Fruit fly (Drosophila melanogaster) whole organism, pupa: Measurements from ENCODE around the gene Ankrd49.

ENCODE experiments used
- CG10348 ChIP-seq: fragments of 200-800 bp; sonication (Bioruptor generic); IDR thresholded peaks from 2 replicates; pipeline ENCODE4 v1.3.6; 2022; ENCODE audit warnings: missing biosample characterization, missing genetic modification characterization
- CG12605 ChIP-seq: fragments of 200-800 bp; sonication (Bioruptor generic); IDR thresholded peaks from 2 replicates; pipeline ENCODE4 v1.3.6; 2022; ENCODE audit warnings: missing biosample characterization, missing genetic modification characterization
- CG13204 ChIP-seq: fragments of 200-800 bp; sonication (Bioruptor generic); optimal IDR thresholded peaks from 2 replicates; lab custom pipeline; 2018; ENCODE audit warnings: missing biosample characterization, mild to moderate bottlenecking, missing genetic modification characterization, moderate library complexity
- CG14655 ChIP-seq: fragments of 200-800 bp; sonication (Bioruptor generic); optimal IDR thresholded peaks from 3 replicates; lab custom pipeline; 2017; ENCODE audit warnings: mild to moderate bottlenecking, missing biosample characterization, missing genetic modification reagents, missing genetic modification characterization
- CG15710 ChIP-seq: fragments of 200-800 bp; sonication (Bioruptor generic); optimal IDR thresholded peaks from 2 replicates; lab custom pipeline; 2018; ENCODE audit warnings: missing biosample characterization, mild to moderate bottlenecking, missing genetic modification characterization, moderate library complexity
- CG17806 ChIP-seq: fragments of 200-800 bp; sonication (Bioruptor generic); optimal IDR thresholded peaks from 2 replicates; lab custom pipeline; 2018; ENCODE audit warnings: missing biosample characterization, mild to moderate bottlenecking, missing genetic modification characterization, moderate library complexity
- CG32121 ChIP-seq: fragments of 200-800 bp; sonication (Bioruptor generic); IDR thresholded peaks from 2 replicates; pipeline ENCODE4 v1.3.6; 2022; ENCODE audit warnings: missing biosample characterization, missing genetic modification characterization
- CG34367 ChIP-seq: fragments of 200-800 bp; sonication (Bioruptor generic); optimal IDR thresholded peaks from 2 replicates; lab custom pipeline; 2018; ENCODE audit warnings: missing biosample characterization, mild to moderate bottlenecking, missing genetic modification characterization
- CG4496 ChIP-seq: fragments of 200-800 bp; sonication (Bioruptor generic); IDR thresholded peaks from 3 replicates; pipeline ENCODE4 v1.3.6; 2022; ENCODE audit warnings: missing biosample characterization, missing genetic modification characterization
- CG8159 ChIP-seq: fragments of 200-800 bp; sonication (Bioruptor generic); optimal IDR thresholded peaks from 3 replicates; lab custom pipeline; 2018; ENCODE audit warnings: missing biosample characterization, mild to moderate bottlenecking, missing genetic modification characterization, moderate library complexity
- CG8301 ChIP-seq: fragments of 200-800 bp; sonication (Bioruptor generic); optimal IDR thresholded peaks from 2 replicates; lab custom pipeline; 2018; ENCODE audit warnings: missing biosample characterization, mild to moderate bottlenecking, missing genetic modification characterization
- CG9948 ChIP-seq: fragments of 200-800 bp; sonication (Bioruptor generic); optimal IDR thresholded peaks from 2 replicates; lab custom pipeline; 2018; ENCODE audit warnings: missing biosample characterization, mild to moderate bottlenecking, missing genetic modification characterization, moderate library complexity
- D1 ChIP-seq: fragments of 200-800 bp; sonication (Bioruptor generic); optimal IDR thresholded peaks from 2 replicates; lab custom pipeline; 2018; ENCODE audit warnings: missing biosample characterization, mild to moderate bottlenecking, missing genetic modification characterization, moderate library complexity
- EcR ChIP-seq: fragments of 200-800 bp; sonication (Bioruptor generic); optimal IDR thresholded peaks from 3 replicates; lab custom pipeline; 2019; ENCODE audit warnings: missing biosample characterization, missing genetic modification characterization, mild to moderate bottlenecking, moderate library complexity, missing genetic modification reagents
- Ets98B ChIP-seq: fragments of 200-800 bp; sonication (Bioruptor generic); IDR thresholded peaks from 2 replicates; pipeline ENCODE4 v1.3.6; 2022; ENCODE audit warnings: missing biosample characterization, missing genetic modification characterization
- Pif1A ChIP-seq: fragments of 200-800 bp; sonication (Bioruptor generic); optimal IDR thresholded peaks from 3 replicates; lab custom pipeline; 2016; ENCODE audit warnings: missing biosample characterization, missing genetic modification characterization
- Pif1B ChIP-seq: fragments of 200-800 bp; sonication (Bioruptor generic); optimal IDR thresholded peaks from 3 replicates; lab custom pipeline; 2016; ENCODE audit warnings: missing biosample characterization, missing genetic modification characterization
- Snoo ChIP-seq: fragments of 200-800 bp; sonication (Bioruptor generic); optimal IDR thresholded peaks from 3 replicates; lab custom pipeline; 2017; ENCODE audit warnings: missing biosample characterization, mild to moderate bottlenecking, missing genetic modification characterization, inconsistent platforms
- fd96Ca ChIP-seq: fragments of 200-800 bp; sonication (Bioruptor generic); IDR thresholded peaks from 3 replicates; pipeline ENCODE4 v1.3.6; 2022; ENCODE audit warnings: missing biosample characterization, missing genetic modification characterization
- gl ChIP-seq: fragments of 200-800 bp; sonication (Bioruptor generic); optimal IDR thresholded peaks from 2 replicates; lab custom pipeline; 2018; ENCODE audit warnings: missing biosample characterization, mild to moderate bottlenecking, missing genetic modification characterization
- rn ChIP-seq: fragments of 200-800 bp; sonication (Bioruptor generic); IDR thresholded peaks from 2 replicates; pipeline ENCODE4 v1.3.6; 2022; ENCODE audit warnings: missing biosample characterization, missing genetic modification characterization

Gene Ankrd49

dm6 chr2L:14997370-14997769 is 9.9 kb downstream of the Ankrd49 start, which contains the start of gene mol:
Gene mol (minus strand): TSS chr2L:14997559.
- TF ChIP-seq CG4496 (GFP tag; lab: Robert Waterston, UW): peak; percentile 70
- TF ChIP-seq CG32121 (GFP tag; lab: Robert Waterston, UW): no peak
- peak; percentile 1 for TF ChIP-seq CG34367 (tag; lab: Kevin White, UChicago)
- no peak for TF ChIP-seq CG10348
- TF ChIP-seq Pif1B: no peak
- no peak for TF ChIP-seq CG8301 (tag; lab: Kevin White, UChicago)
- peak; percentile 52; the same call in 1 of the 2 replicates for TF ChIP-seq Ets98B (GFP tag; lab: Robert Waterston, UW)
- no peak for TF ChIP-seq Pif1A (GFP tag; lab: Kevin White, UChicago)
- no peak for TF ChIP-seq CG13204
- TF ChIP-seq D1: peak; percentile 34
- TF ChIP-seq CG8159 (tag; lab: Kevin White, UChicago): peak; percentile 4
- TF ChIP-seq Snoo (tag; lab: Kevin White, UChicago): no peak
- TF ChIP-seq EcR (GFP tag; lab: Kevin White, UChicago): peak; percentile 41
- TF ChIP-seq CG14655 (GFP tag; lab: Kevin White, UChicago): no peak
- no peak for TF ChIP-seq fd96Ca (GFP tag; lab: Robert Waterston, UW)
- no peak for TF ChIP-seq CG9948 (tag; lab: Kevin White, UChicago)
- TF ChIP-seq CG12605 (GFP tag; lab: Robert Waterston, UW): 0 out of 2 replicates have a peak, but pooled peaks have one; percentile 27
- TF ChIP-seq CG15710: peak; percentile 16
- no peak for TF ChIP-seq CG17806 (tag; lab: Kevin White, UChicago)
- TF ChIP-seq gl (tag; lab: Kevin White, UChicago): peak; percentile 51
- no peak for TF ChIP-seq rn (GFP tag; lab: Robert Waterston, UW)

dm6 chr2L:14995594-14996463 is 11.4 kb downstream of the Ankrd49 start:
- TF ChIP-seq gl (tag; lab: Kevin White, UChicago) (peak; percentile 90), Pif1A (GFP tag; lab: Kevin White, UChicago) (peak; percentile 88), CG12605 (GFP tag; lab: Robert Waterston, UW) (peak; percentile 89), Ets98B (GFP tag; lab: Robert Waterston, UW) (peak; percentile 91), rn (GFP tag; lab: Robert Waterston, UW) (peak; percentile 91), CG34367 (tag; lab: Kevin White, UChicago) (peak; percentile 94), CG8301 (tag; lab: Kevin White, UChicago) (peak; percentile 91), fd96Ca (GFP tag; lab: Robert Waterston, UW) (peak; percentile 90), CG8159 (tag; lab: Kevin White, UChicago) (peak; percentile 98), CG15710 (peak; percentile 98), CG9948 (tag; lab: Kevin White, UChicago) (peak; percentile 96), D1 (peak; percentile 96), CG14655 (GFP tag; lab: Kevin White, UChicago) (peak; percentile 91), CG4496 (GFP tag; lab: Robert Waterston, UW) (peak; percentile 96), Pif1B (peak; percentile 92), CG32121 (GFP tag; lab: Robert Waterston, UW) (peak; percentile 97), EcR (GFP tag; lab: Kevin White, UChicago) (peak; percentile 82), CG13204 (peak; percentile 79), CG17806 (tag; lab: Kevin White, UChicago) (peak; percentile 97), Snoo (tag; lab: Kevin White, UChicago) (peak; percentile 85), CG10348 (peak; percentile 74; the same call in 1 of the 2 replicates)

DNA sequence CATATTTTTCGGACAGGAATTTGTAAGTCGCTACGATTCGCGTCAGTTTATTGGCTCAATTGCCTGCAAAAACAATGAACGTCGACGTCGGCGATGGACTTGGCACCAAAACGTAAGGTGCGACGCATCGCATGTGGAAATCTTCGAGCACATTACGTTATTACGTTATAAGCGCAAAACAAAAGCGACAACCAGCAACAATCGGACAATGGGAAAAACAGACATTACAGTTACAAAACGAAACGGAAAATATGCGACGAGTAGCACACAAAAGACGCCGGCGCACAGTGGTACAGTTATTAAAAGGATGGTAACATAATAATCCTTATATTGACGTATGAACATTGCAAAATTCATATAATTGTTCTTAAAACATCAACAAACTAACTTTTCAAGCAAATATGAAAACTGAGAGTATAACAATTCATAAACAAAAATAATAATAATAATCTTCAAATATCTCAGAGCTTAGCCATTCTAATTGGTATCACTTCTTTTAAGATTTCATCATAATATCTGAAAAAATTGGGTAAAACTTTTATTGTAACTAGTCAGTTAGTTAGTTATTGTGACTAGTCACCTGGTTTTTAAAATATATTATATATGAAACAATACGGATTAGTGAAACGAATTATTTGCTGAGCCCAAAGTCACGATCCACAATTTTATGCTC is 12.3 kb downstream of the Ankrd49 start:
- TF ChIP-seq CG17806 (tag; lab: Kevin White, UChicago): peak; percentile 39
- peak; percentile 17 for TF ChIP-seq CG14655 (GFP tag; lab: Kevin White, UChicago)
- peak; percentile 26; the same call in 1 of the 3 replicates for TF ChIP-seq CG4496 (GFP tag; lab: Robert Waterston, UW)
- peak; percentile 62 for TF ChIP-seq CG9948 (tag; lab: Kevin White, UChicago)
- peak; percentile 15 for TF ChIP-seq Pif1B
- peak; percentile 74 for TF ChIP-seq CG8159 (tag; lab: Kevin White, UChicago)
- no peak for TF ChIP-seq CG12605 (GFP tag; lab: Robert Waterston, UW)
- no peak for TF ChIP-seq D1
- TF ChIP-seq CG15710: peak; percentile 73
- TF ChIP-seq Snoo (tag; lab: Kevin White, UChicago): no peak
- TF ChIP-seq CG34367 (tag; lab: Kevin White, UChicago): peak; percentile 47
- TF ChIP-seq CG8301 (tag; lab: Kevin White, UChicago): no peak

- TF ChIP-seq CG4496 (GFP tag; lab: Robert Waterston, UW) (no peak), CG8301 (tag; lab: Kevin White, UChicago) (no peak), fd96Ca (GFP tag; lab: Robert Waterston, UW) (no peak), CG14655 (GFP tag; lab: Kevin White, UChicago) (no peak), CG34367 (tag; lab: Kevin White, UChicago) (no peak), Ets98B (GFP tag; lab: Robert Waterston, UW) (no peak), CG12605 (GFP tag; lab: Robert Waterston, UW) (no peak), CG32121 (GFP tag; lab: Robert Waterston, UW) (no peak), CG10348 (no peak), CG17806 (tag; lab: Kevin White, UChicago) (no peak), Snoo (tag; lab: Kevin White, UChicago) (no peak), D1 (no peak), CG9948 (tag; lab: Kevin White, UChicago) (no peak), CG8159 (tag; lab: Kevin White, UChicago) (no peak), CG13204 (no peak), CG15710 (no peak), Pif1B (no peak)
Observed at dm6 chr2L:14992889-14993288, 14.3 kb downstream of the Ankrd49 start.
